Fruit fly (Drosophila melanogaster) whole organism, embryonic: ENCODE results near the gene CG33666.
"Not testable (repeated sequence)": the region's sequence is repeated elsewhere in the genome, so short reads cannot be mapped to it uniquely, and the experiment has no call there.

ENCODE experiments used
- CG10267 ChIP-seq: fragments of 200-800 bp; sonication (Bioruptor generic); optimal IDR thresholded peaks from 2 replicates; lab custom pipeline; 2018; ENCODE audit warnings: missing biosample characterization, mild to moderate bottlenecking, missing genetic modification characterization, moderate library complexity
- CG11085 ChIP-seq: fragments of 200-800 bp; sonication (Bioruptor generic); IDR thresholded peaks from 2 replicates; pipeline ENCODE4 v1.3.6; 2022; ENCODE audit warnings: missing biosample characterization, missing genetic modification characterization
- CG11093 ChIP-seq: fragments of 200-800 bp; sonication (Bioruptor generic); IDR thresholded peaks from 3 replicates; pipeline ENCODE4 v1.3.6; 2022; ENCODE audit warnings: missing biosample characterization, missing genetic modification characterization
- CG1233 ChIP-seq: fragments of 200-800 bp; sonication (Bioruptor generic); optimal IDR thresholded peaks from 4 replicates; lab custom pipeline; 2018; ENCODE audit warnings: missing biosample characterization, mild to moderate bottlenecking, missing genetic modification characterization
- CG14441 ChIP-seq: fragments of 200-800 bp; sonication (Bioruptor generic); IDR thresholded peaks from 2 replicates; pipeline ENCODE4 v1.3.6; 2022; ENCODE audit warnings: missing biosample characterization, missing genetic modification characterization
- CG16813 ChIP-seq: fragments of 200-800 bp; sonication (Bioruptor generic); IDR thresholded peaks from 3 replicates; pipeline ENCODE4 v1.3.6; 2022; ENCODE audit warnings: missing biosample characterization, missing genetic modification characterization; ENCODE audit not compliant: partially characterized antibody
- CG17829 ChIP-seq: fragments of 200-800 bp; optimal IDR thresholded peaks from 2 replicates; lab custom pipeline; 2019; ENCODE audit warnings: missing biosample characterization, mild to moderate bottlenecking, missing genetic modification characterization, moderate library complexity
- CG18262 ChIP-seq: fragments of 200-800 bp; optimal IDR thresholded peaks from 3 replicates; lab custom pipeline; 2019; ENCODE audit warnings: missing biosample characterization, mild to moderate bottlenecking, missing genetic modification characterization, moderate library complexity
- CG18599 ChIP-seq: fragments of 200-800 bp; sonication (Bioruptor generic); optimal IDR thresholded peaks from 3 replicates; lab custom pipeline; 2017; ENCODE audit warnings: missing biosample characterization, missing genetic modification characterization, mild to moderate bottlenecking, moderate library complexity, missing genetic modification reagents
- CG2120 ChIP-seq: fragments of 200-800 bp; sonication (Bioruptor generic); optimal IDR thresholded peaks from 3 replicates; lab custom pipeline; 2016; ENCODE audit warnings: missing biosample characterization, missing genetic modification characterization
- CG2199 ChIP-seq: fragments of 200-800 bp; sonication (Bioruptor generic); IDR thresholded peaks from 3 replicates; pipeline ENCODE4 v1.3.6; 2022; ENCODE audit warnings: missing biosample characterization, missing genetic modification characterization
- CG30020 ChIP-seq: fragments of 200-800 bp; optimal IDR thresholded peaks from 2 replicates; lab custom pipeline; 2019; ENCODE audit warnings: missing biosample characterization, mild to moderate bottlenecking, missing genetic modification characterization, moderate library complexity
- CG3847 ChIP-seq: fragments of 200-800 bp; sonication (Bioruptor generic); IDR thresholded peaks from 2 replicates; pipeline ENCODE4 v1.3.6; 2022; ENCODE audit warnings: missing biosample characterization, missing genetic modification characterization
- CG42726 ChIP-seq: fragments of 200-800 bp; sonication (Bioruptor generic); IDR thresholded peaks from 2 replicates; pipeline ENCODE4 v1.3.6; 2022; ENCODE audit warnings: missing biosample characterization, missing genetic modification characterization; ENCODE audit not compliant: partially characterized antibody
- CG4282 ChIP-seq: fragments of 200-800 bp; sonication (Bioruptor generic); optimal IDR thresholded peaks from 2 replicates; lab custom pipeline; 2016; ENCODE audit warnings: missing biosample characterization, missing genetic modification characterization
- CG4617 ChIP-seq: fragments of 200-800 bp; sonication (Bioruptor generic); optimal IDR thresholded peaks from 3 replicates; lab custom pipeline; 2016; ENCODE audit warnings: missing biosample characterization, missing genetic modification characterization, borderline replicate concordance
- CG4854 ChIP-seq: fragments of 200-800 bp; sonication (Bioruptor generic); optimal IDR thresholded peaks from 2 replicates; lab custom pipeline; 2016; ENCODE audit warnings: missing biosample characterization, missing genetic modification characterization, inconsistent platforms
- CG5180 ChIP-seq: fragments of 200-800 bp; sonication (Bioruptor generic); optimal IDR thresholded peaks from 3 replicates; lab custom pipeline; 2017; ENCODE audit warnings: missing biosample characterization, missing genetic modification characterization, mild to moderate bottlenecking, moderate library complexity, missing genetic modification reagents
- CG6791 ChIP-seq: fragments of 200-800 bp; sonication (Bioruptor generic); IDR thresholded peaks from 3 replicates; pipeline ENCODE4 v1.3.6; 2022; ENCODE audit warnings: missing biosample characterization, missing genetic modification characterization; ENCODE audit not compliant: partially characterized antibody
- CG7928 ChIP-seq: fragments of 200-800 bp; sonication (Bioruptor generic); optimal IDR thresholded peaks from 2 replicates; lab custom pipeline; 2017; ENCODE audit warnings: missing biosample characterization, mild to moderate bottlenecking, missing genetic modification characterization
- CG8388 ChIP-seq: fragments of 200-800 bp; sonication (Bioruptor generic); optimal IDR thresholded peaks from 2 replicates; lab custom pipeline; 2019; ENCODE audit warnings: missing biosample characterization, mild to moderate bottlenecking, missing genetic modification characterization, moderate library complexity
- CG9797 ChIP-seq: fragments of 200-800 bp; sonication (Bioruptor generic); optimal IDR thresholded peaks from 3 replicates; lab custom pipeline; 2018; ENCODE audit warnings: missing biosample characterization, mild to moderate bottlenecking, missing genetic modification characterization
- Doc3 ChIP-seq: fragments of 200-800 bp; sonication (Bioruptor generic); IDR thresholded peaks from 3 replicates; pipeline ENCODE4 v1.3.6; 2022; ENCODE audit warnings: missing biosample characterization, missing genetic modification characterization; ENCODE audit not compliant: partially characterized antibody
- Hand ChIP-seq: fragments of 200-800 bp; sonication (Bioruptor generic); optimal IDR thresholded peaks from 2 replicates; lab custom pipeline; 2017; ENCODE audit warnings: mild to moderate bottlenecking, missing biosample characterization, missing genetic modification reagents, missing genetic modification characterization
- Lhr ChIP-seq: fragments of 200-800 bp; sonication (Bioruptor generic); optimal IDR thresholded peaks from 3 replicates; lab custom pipeline; 2017; ENCODE audit warnings: mild to moderate bottlenecking, missing biosample characterization, missing genetic modification reagents, missing genetic modification characterization
- NC2β ChIP-seq: fragments of 200-800 bp; sonication (Bioruptor generic); optimal IDR thresholded peaks from 2 replicates; lab custom pipeline; 2016; ENCODE audit warnings: missing biosample characterization, missing genetic modification characterization
- Nf-YC ChIP-seq: fragments of 200-800 bp; optimal IDR thresholded peaks from 3 replicates; lab custom pipeline; 2019; ENCODE audit warnings: missing biosample characterization, mild to moderate bottlenecking, missing genetic modification characterization, moderate library complexity
- Ravus ChIP-seq: fragments of 200-800 bp; sonication (Bioruptor generic); IDR thresholded peaks from 2 replicates; pipeline ENCODE4 v1.3.6; 2022; ENCODE audit warnings: missing biosample characterization, missing genetic modification characterization
- Rfx ChIP-seq: fragments of 200-800 bp; sonication (Bioruptor generic); IDR thresholded peaks from 2 replicates; pipeline ENCODE4 v1.3.6; 2022; ENCODE audit warnings: missing biosample characterization, missing genetic modification characterization
- Side ChIP-seq: fragments of 200-800 bp; sonication (Bioruptor generic); optimal IDR thresholded peaks from 2 replicates; lab custom pipeline; 2016; ENCODE audit warnings: missing biosample characterization, missing genetic modification characterization
- Xbp1 ChIP-seq: fragments of 200-800 bp; sonication (Bioruptor generic); optimal IDR thresholded peaks from 3 replicates; lab custom pipeline; 2016; ENCODE audit warnings: missing biosample characterization, mild to moderate bottlenecking, missing genetic modification characterization
- abd-A ChIP-seq: fragments of 200-800 bp; sonication (Bioruptor generic); optimal IDR thresholded peaks from 3 replicates; lab custom pipeline; 2019; ENCODE audit warnings: missing biosample characterization, mild to moderate bottlenecking, missing genetic modification characterization, moderate library complexity
- ato ChIP-seq: fragments of 200-800 bp; sonication (Bioruptor generic); IDR thresholded peaks from 2 replicates; pipeline ENCODE4 v1.3.6; 2022; ENCODE audit warnings: missing biosample characterization, missing genetic modification characterization; ENCODE audit not compliant: partially characterized antibody
- bbx ChIP-seq: fragments of 200-800 bp; sonication (Bioruptor generic); IDR thresholded peaks from 2 replicates; pipeline ENCODE4 v1.3.6; 2022; ENCODE audit warnings: missing biosample characterization, missing genetic modification characterization; ENCODE audit not compliant: partially characterized antibody
- bsh ChIP-seq, 2 experiments: fragments of 200-800 bp; sonication (Bioruptor generic); optimal IDR thresholded peaks; 2 replicates each; lab custom pipeline; 2017 to 2018; ENCODE audit warnings: mild to moderate bottlenecking in 2 of 2, missing biosample characterization in 2 of 2, missing genetic modification characterization in 2 of 2, moderate library complexity in 1 of 2
- dpn ChIP-seq, 2 experiments: fragments of 200-800 bp; sonication (Bioruptor generic); optimal IDR thresholded peaks; 3 replicates each; lab custom pipeline; 2016; ENCODE audit warnings: missing biosample characterization in 2 of 2, missing genetic modification characterization in 2 of 2
- en ChIP-seq: fragments of 200-800 bp; sonication (Bioruptor generic); optimal IDR thresholded peaks from 2 replicates; lab custom pipeline; 2016; ENCODE audit warnings: missing biosample characterization, missing genetic modification characterization
- lab ChIP-seq: fragments of 200-800 bp; sonication (Bioruptor generic); optimal IDR thresholded peaks from 3 replicates; lab custom pipeline; 2017; ENCODE audit warnings: missing biosample characterization, missing genetic modification characterization, mild to moderate bottlenecking, moderate library complexity, missing genetic modification reagents
- lmd ChIP-seq: fragments of 200-800 bp; sonication (Bioruptor generic); IDR thresholded peaks from 2 replicates; pipeline ENCODE4 v1.3.6; 2022; ENCODE audit warnings: missing biosample characterization, missing genetic modification characterization
- nmo ChIP-seq: fragments of 200-800 bp; sonication (Bioruptor generic); optimal IDR thresholded peaks from 2 replicates; lab custom pipeline; 2018; ENCODE audit warnings: missing biosample characterization, mild to moderate bottlenecking, missing genetic modification characterization, moderate library complexity
- pzg ChIP-seq: fragments of 200-800 bp; sonication (Bioruptor generic); optimal IDR thresholded peaks from 3 replicates; lab custom pipeline; 2018; ENCODE audit warnings: missing biosample characterization, mild to moderate bottlenecking, missing genetic modification characterization, moderate library complexity
- row ChIP-seq: fragments of 200-800 bp; sonication (Bioruptor generic); IDR thresholded peaks from 3 replicates; pipeline ENCODE4 v1.3.6; 2022; ENCODE audit warnings: missing biosample characterization, missing genetic modification characterization
- sd ChIP-seq: fragments of 200-800 bp; sonication (Bioruptor generic); optimal IDR thresholded peaks from 3 replicates; lab custom pipeline; 2018; ENCODE audit warnings: missing biosample characterization, mild to moderate bottlenecking, missing genetic modification characterization, moderate library complexity
- sug ChIP-seq: fragments of 200-800 bp; optimal IDR thresholded peaks from 2 replicates; lab custom pipeline; 2019; ENCODE audit warnings: missing biosample characterization, mild to moderate bottlenecking, missing genetic modification characterization, moderate library complexity
- trem ChIP-seq: fragments of 200-800 bp; optimal IDR thresholded peaks from 3 replicates; lab custom pipeline; 2019; ENCODE audit warnings: missing biosample characterization, mild to moderate bottlenecking, missing genetic modification characterization, moderate library complexity
- unpg ChIP-seq: fragments of 200-800 bp; sonication (Bioruptor generic); optimal IDR thresholded peaks from 3 replicates; lab custom pipeline; 2018; ENCODE audit warnings: missing biosample characterization, mild to moderate bottlenecking, missing genetic modification characterization, moderate library complexity
- wdn ChIP-seq: fragments of 200-800 bp; sonication (Bioruptor generic); IDR thresholded peaks from 2 replicates; pipeline ENCODE4 v1.3.6; 2022; ENCODE audit warnings: missing biosample characterization, missing genetic modification characterization

The CG33666 gene

dm6 chrX:6476867-6477266 lies at the start of gene CG33666:
Gene CG33666, minus strand, starts transcription at chrX:6476967.
- not testable (repeated sequence) for TF ChIP-seq trem; Lhr (GFP tag; lab: Kevin White, UChicago); CG8388

- TF ChIP-seq CG18599 (GFP tag; lab: Kevin White, UChicago) (peak; percentile 27), CG2199 (GFP tag; lab: Robert Waterston, UW) (no peak), sug (peak; percentile 54), row (GFP tag; lab: Robert Waterston, UW) (peak; percentile 44; the same call in 1 of the 3 replicates), NC2β (peak; percentile 41), CG4282 (GFP tag; lab: Kevin White, UChicago) (peak; percentile 28), ato (GFP tag; lab: Robert Waterston, UW) (peak; percentile 8; the same call in 1 of the 2 replicates), CG1233 (GFP tag; lab: Kevin White, UChicago) (no peak), lab (GFP tag; lab: Kevin White, UChicago) (peak; percentile 34), Rfx (GFP tag; lab: Robert Waterston, UW) (peak; percentile 60), en (GFP tag; lab: Kevin White, UChicago) (no peak), bsh (GFP tag; optimal IDR thresholded peaks at IDR 0.05; lab: Kevin White, UChicago) (no peak), CG30020 (peak; percentile 26), CG7928 (peak; percentile 21), CG9797 (GFP tag; lab: Kevin White, UChicago) (peak; percentile 99), bbx (GFP tag; lab: Robert Waterston, UW) (peak; percentile 63), CG18262 (tag; lab: Kevin White, UChicago) (no peak), wdn (no peak), Xbp1 (GFP tag; lab: Kevin White, UChicago) (peak; percentile 7), CG3847 (GFP tag; lab: Robert Waterston, UW) (peak; percentile 92), CG4617 (peak; percentile 93), CG16813 (GFP tag; lab: Robert Waterston, UW) (peak; percentile 59), lmd (no peak), CG10267 (tag; lab: Kevin White, UChicago) (peak; percentile 55), CG2120 (GFP tag; lab: Kevin White, UChicago) (peak; percentile 44), Side (no peak), CG8388 (no peak), pzg (GFP tag; lab: Kevin White, UChicago) (peak; percentile 100), sd (tag; lab: Kevin White, UChicago) (peak; percentile 78), CG11085 (no peak), CG4854 (GFP tag; lab: Kevin White, UChicago) (no peak), nmo (GFP tag; lab: Kevin White, UChicago) (peak; percentile 61), Nf-YC (tag; lab: Kevin White, UChicago) (peak; percentile 30), abd-A (peak; percentile 69), CG11093 (GFP tag; lab: Robert Waterston, UW) (no peak), CG14441 (GFP tag; lab: Robert Waterston, UW) (no peak), CG42726 (GFP tag; lab: Robert Waterston, UW) (peak; percentile 76; the same call in 1 of the 2 replicates), CG6791 (GFP tag; lab: Robert Waterston, UW) (0 out of 3 replicates have a peak, but pooled peaks have one; percentile 43), Ravus (GFP tag; lab: Robert Waterston, UW) (no peak), Hand (GFP tag; lab: Kevin White, UChicago) (no peak), dpn (GFP tag; optimal IDR thresholded peaks at IDR 0.05; lab: Kevin White, UChicago) (peak in 1 of 2 experiments; percentile 37), Doc3 (GFP tag; lab: Robert Waterston, UW) (no peak), CG17829 (tag; lab: Kevin White, UChicago) (peak; percentile 41), unpg (no peak), CG5180 (GFP tag; lab: Kevin White, UChicago) (no peak)
Measured at dm6 chrX:6524217-6524616, 47.5 kb upstream of the CG33666 start, which contains the start of the genes CG42340 and CG3918. Gene CG42340, minus strand, starts transcription at chrX:6524323. Gene CG3918, plus strand, starts transcription at chrX:6524464.
